Fruit fly (Drosophila melanogaster) whole organism, pupa: ENCODE results near the gene CG18746.

ENCODE experiments used
- CG10348 ChIP-seq: fragments of 200-800 bp; sonication (Bioruptor generic); IDR thresholded peaks from 2 replicates; pipeline ENCODE4 v1.3.6; 2022; ENCODE audit warnings: missing biosample characterization, missing genetic modification characterization
- CG12605 ChIP-seq: fragments of 200-800 bp; sonication (Bioruptor generic); IDR thresholded peaks from 2 replicates; pipeline ENCODE4 v1.3.6; 2022; ENCODE audit warnings: missing biosample characterization, missing genetic modification characterization
- CG13204 ChIP-seq: fragments of 200-800 bp; sonication (Bioruptor generic); optimal IDR thresholded peaks from 2 replicates; lab custom pipeline; 2018; ENCODE audit warnings: missing biosample characterization, mild to moderate bottlenecking, missing genetic modification characterization, moderate library complexity
- CG14655 ChIP-seq: fragments of 200-800 bp; sonication (Bioruptor generic); optimal IDR thresholded peaks from 3 replicates; lab custom pipeline; 2017; ENCODE audit warnings: mild to moderate bottlenecking, missing biosample characterization, missing genetic modification reagents, missing genetic modification characterization
- CG15710 ChIP-seq: fragments of 200-800 bp; sonication (Bioruptor generic); optimal IDR thresholded peaks from 2 replicates; lab custom pipeline; 2018; ENCODE audit warnings: missing biosample characterization, mild to moderate bottlenecking, missing genetic modification characterization, moderate library complexity
- CG17806 ChIP-seq: fragments of 200-800 bp; sonication (Bioruptor generic); optimal IDR thresholded peaks from 2 replicates; lab custom pipeline; 2018; ENCODE audit warnings: missing biosample characterization, mild to moderate bottlenecking, missing genetic modification characterization, moderate library complexity
- CG32121 ChIP-seq: fragments of 200-800 bp; sonication (Bioruptor generic); IDR thresholded peaks from 2 replicates; pipeline ENCODE4 v1.3.6; 2022; ENCODE audit warnings: missing biosample characterization, missing genetic modification characterization
- CG34367 ChIP-seq: fragments of 200-800 bp; sonication (Bioruptor generic); optimal IDR thresholded peaks from 2 replicates; lab custom pipeline; 2018; ENCODE audit warnings: missing biosample characterization, mild to moderate bottlenecking, missing genetic modification characterization
- CG4496 ChIP-seq: fragments of 200-800 bp; sonication (Bioruptor generic); IDR thresholded peaks from 3 replicates; pipeline ENCODE4 v1.3.6; 2022; ENCODE audit warnings: missing biosample characterization, missing genetic modification characterization
- CG8159 ChIP-seq: fragments of 200-800 bp; sonication (Bioruptor generic); optimal IDR thresholded peaks from 3 replicates; lab custom pipeline; 2018; ENCODE audit warnings: missing biosample characterization, mild to moderate bottlenecking, missing genetic modification characterization, moderate library complexity
- CG8301 ChIP-seq: fragments of 200-800 bp; sonication (Bioruptor generic); optimal IDR thresholded peaks from 2 replicates; lab custom pipeline; 2018; ENCODE audit warnings: missing biosample characterization, mild to moderate bottlenecking, missing genetic modification characterization
- CG9948 ChIP-seq: fragments of 200-800 bp; sonication (Bioruptor generic); optimal IDR thresholded peaks from 2 replicates; lab custom pipeline; 2018; ENCODE audit warnings: missing biosample characterization, mild to moderate bottlenecking, missing genetic modification characterization, moderate library complexity
- D1 ChIP-seq: fragments of 200-800 bp; sonication (Bioruptor generic); optimal IDR thresholded peaks from 2 replicates; lab custom pipeline; 2018; ENCODE audit warnings: missing biosample characterization, mild to moderate bottlenecking, missing genetic modification characterization, moderate library complexity
- EcR ChIP-seq: fragments of 200-800 bp; sonication (Bioruptor generic); optimal IDR thresholded peaks from 3 replicates; lab custom pipeline; 2019; ENCODE audit warnings: missing biosample characterization, missing genetic modification characterization, mild to moderate bottlenecking, moderate library complexity, missing genetic modification reagents
- Ets98B ChIP-seq: fragments of 200-800 bp; sonication (Bioruptor generic); IDR thresholded peaks from 2 replicates; pipeline ENCODE4 v1.3.6; 2022; ENCODE audit warnings: missing biosample characterization, missing genetic modification characterization
- Pif1A ChIP-seq: fragments of 200-800 bp; sonication (Bioruptor generic); optimal IDR thresholded peaks from 3 replicates; lab custom pipeline; 2016; ENCODE audit warnings: missing biosample characterization, missing genetic modification characterization
- Pif1B ChIP-seq: fragments of 200-800 bp; sonication (Bioruptor generic); optimal IDR thresholded peaks from 3 replicates; lab custom pipeline; 2016; ENCODE audit warnings: missing biosample characterization, missing genetic modification characterization
- Snoo ChIP-seq: fragments of 200-800 bp; sonication (Bioruptor generic); optimal IDR thresholded peaks from 3 replicates; lab custom pipeline; 2017; ENCODE audit warnings: missing biosample characterization, mild to moderate bottlenecking, missing genetic modification characterization, inconsistent platforms
- fd96Ca ChIP-seq: fragments of 200-800 bp; sonication (Bioruptor generic); IDR thresholded peaks from 3 replicates; pipeline ENCODE4 v1.3.6; 2022; ENCODE audit warnings: missing biosample characterization, missing genetic modification characterization
- gl ChIP-seq: fragments of 200-800 bp; sonication (Bioruptor generic); optimal IDR thresholded peaks from 2 replicates; lab custom pipeline; 2018; ENCODE audit warnings: missing biosample characterization, mild to moderate bottlenecking, missing genetic modification characterization
- rn ChIP-seq: fragments of 200-800 bp; sonication (Bioruptor generic); IDR thresholded peaks from 2 replicates; pipeline ENCODE4 v1.3.6; 2022; ENCODE audit warnings: missing biosample characterization, missing genetic modification characterization

CG18746 gene

dm6 chr3R:7757822-7758221 is 32.2 kb downstream of the CG18746 start, which contains the start of gene CG10919:
TSS of gene CG10919 (plus strand) at chr3R:7758122.
- TF ChIP-seq CG9948, result no peak
- TF ChIP-seq Pif1A (GFP tag; lab: Kevin White, UChicago), result no peak
- no peak for TF ChIP-seq D1
- no peak for TF ChIP-seq rn (GFP tag; lab: Robert Waterston, UW)
- no peak for TF ChIP-seq CG13204 (GFP tag; lab: Kevin White, UChicago)
- TF ChIP-seq CG15710 (tag; lab: Kevin White, UChicago), result no peak
- no peak for TF ChIP-seq gl (tag; lab: Kevin White, UChicago)
- TF ChIP-seq Ets98B (GFP tag; lab: Robert Waterston, UW), result no peak
- no peak for TF ChIP-seq CG17806

DNA sequence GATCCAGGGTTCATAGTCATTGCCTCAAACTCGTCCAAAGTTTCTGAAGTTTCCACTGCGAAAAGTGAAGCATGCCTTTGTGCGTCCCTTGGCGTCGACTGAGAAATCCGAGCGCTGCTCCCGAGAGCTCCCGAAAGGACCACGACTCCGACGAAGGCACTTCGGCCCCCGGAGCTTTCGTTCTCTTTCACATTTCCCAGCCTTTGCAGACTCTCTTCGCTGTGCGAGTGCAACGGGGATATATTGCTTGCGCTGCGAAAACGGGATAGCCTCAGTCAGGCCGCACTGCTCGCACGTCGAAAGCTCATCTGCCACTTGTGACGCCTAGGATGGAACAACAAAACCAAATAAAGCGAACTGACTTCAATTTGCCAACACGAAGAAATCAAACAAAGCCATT is 36.5 kb downstream of the CG18746 start:
- TF ChIP-seq gl (tag; lab: Kevin White, UChicago), result no peak
- TF ChIP-seq CG14655, result peak; percentile 44
- peak; percentile 37 for TF ChIP-seq CG34367 (tag; lab: Kevin White, UChicago)
- TF ChIP-seq CG8159, result peak; percentile 21
- TF ChIP-seq CG17806, result no peak
- TF ChIP-seq CG13204 (GFP tag; lab: Kevin White, UChicago), result peak; percentile 2
- peak; percentile 6 for TF ChIP-seq CG8301 (tag; lab: Kevin White, UChicago)
- TF ChIP-seq CG4496 (GFP tag; lab: Robert Waterston, UW), result peak; percentile 66; the same call in 2 of the 3 replicates
- TF ChIP-seq fd96Ca (GFP tag; lab: Robert Waterston, UW), result peak; percentile 16; the same call in 1 of the 3 replicates
- no peak for TF ChIP-seq CG10348

- TF ChIP-seq CG13204 (GFP tag; lab: Kevin White, UChicago) (no peak), CG4496 (GFP tag; lab: Robert Waterston, UW) (peak; percentile 54; the same call in 1 of the 3 replicates), Snoo (tag; lab: Kevin White, UChicago) (no peak), Pif1A (GFP tag; lab: Kevin White, UChicago) (no peak), D1 (no peak), CG12605 (GFP tag; lab: Robert Waterston, UW) (peak; percentile 74), CG34367 (tag; lab: Kevin White, UChicago) (peak; percentile 31), rn (GFP tag; lab: Robert Waterston, UW) (no peak), CG14655 (peak; percentile 48), CG32121 (no peak), CG8159 (peak; percentile 45), CG8301 (tag; lab: Kevin White, UChicago) (peak; percentile 35), fd96Ca (GFP tag; lab: Robert Waterston, UW) (no peak), CG15710 (tag; lab: Kevin White, UChicago) (peak; percentile 14), CG9948 (no peak), Pif1B (GFP tag; lab: Kevin White, UChicago) (peak; percentile 12), gl (tag; lab: Kevin White, UChicago) (no peak), EcR (GFP tag; lab: Kevin White, UChicago) (no peak), CG17806 (no peak), Ets98B (GFP tag; lab: Robert Waterston, UW) (peak; percentile 50), CG10348 (no peak)
- TF ChIP-seq, all 21 proteins: peak for 9
Observed at dm6 chr3R:7749993-7750392, 40.0 kb downstream of the CG18746 start, which contains the start of gene pyd3. TSS of gene pyd3 (minus strand) at chr3R:7750079.

- TF ChIP-seq CG15710 (tag; lab: Kevin White, UChicago) (no peak), CG8301 (tag; lab: Kevin White, UChicago) (no peak), CG4496 (GFP tag; lab: Robert Waterston, UW) (no peak), CG17806 (no peak), Pif1B (GFP tag; lab: Kevin White, UChicago) (no peak), Ets98B (GFP tag; lab: Robert Waterston, UW) (no peak), CG14655 (no peak), EcR (GFP tag; lab: Kevin White, UChicago) (no peak), CG8159 (no peak), CG32121 (no peak), gl (tag; lab: Kevin White, UChicago) (no peak), Pif1A (GFP tag; lab: Kevin White, UChicago) (no peak), CG9948 (no peak), CG13204 (GFP tag; lab: Kevin White, UChicago) (no peak), D1 (no peak), CG12605 (GFP tag; lab: Robert Waterston, UW) (no peak), rn (GFP tag; lab: Robert Waterston, UW) (no peak), CG10348 (no peak)
- TF ChIP-seq, all 21 proteins: peak for 0
Observed at dm6 chr3R:7739463-7739862, 50.5 kb downstream of the CG18746 start, which contains the start of gene CG43254. TSS of gene CG43254 (minus strand) at chr3R:7739563.
